Fruit fly (Drosophila melanogaster): ENCODE results near the gene lsn.

Gene lsn

dm6 chr3R:21859509-21859908 is 5.5 kb upstream of the lsn start (continued):
- peak in 1 of 3 experiments; percentile 46 for TF ChIP-seq Stat92E (GFP tag; optimal IDR thresholded peaks at IDR 0.05)
- TF ChIP-seq esg (GFP tag; conservative IDR thresholded peaks at IDR 0.05) = no peak; the same call in 1 of the 2 replicates
- no peak for TF ChIP-seq peb (GFP tag; IDR thresholded peaks at IDR 0.05)
- peak; percentile 52 for TF ChIP-seq dmrt99B (tag; optimal IDR thresholded peaks at IDR 0.05)
- no peak for TF ChIP-seq CG10274 (GFP tag; optimal IDR thresholded peaks at IDR 0.05)
- TF ChIP-seq CG13624 (GFP tag; optimal IDR thresholded peaks at IDR 0.05) = no peak
- TF ChIP-seq crol (GFP tag; IDR thresholded peaks at IDR 0.05) = 0 out of 2 replicates have a peak, but pooled peaks have one; percentile 17
- no peak for TF ChIP-seq CG6272 (GFP tag; IDR thresholded peaks at IDR 0.05)
- no peak for TF ChIP-seq Myb (GFP tag; optimal IDR thresholded peaks at IDR 0.05)
- no peak for TF ChIP-seq CG8281 (tag; optimal IDR thresholded peaks at IDR 0.05)
- TF ChIP-seq eve (GFP tag; optimal IDR thresholded peaks at IDR 0.05) = peak in 1 of 2 experiments; percentile 70
- TF ChIP-seq hkb (optimal IDR thresholded peaks at IDR 0.05) = no peak
- peak; percentile 53; the same call in 1 of the 2 replicates for TF ChIP-seq hkb (GFP tag; IDR thresholded peaks at IDR 0.05)
- TF ChIP-seq Asciz (GFP tag; optimal IDR thresholded peaks at IDR 0.05) = peak; percentile 46
- TF ChIP-seq dati (GFP tag; IDR thresholded peaks at IDR 0.05) = no peak
- no peak for TF ChIP-seq Rfx (GFP tag; IDR thresholded peaks at IDR 0.05)
- TF ChIP-seq sima (GFP tag; optimal IDR thresholded peaks at IDR 0.05) = no peak
- 0 out of 3 replicates have a peak, but pooled peaks have one; percentile 37 for TF ChIP-seq gce (GFP tag; IDR thresholded peaks at IDR 0.05)
- TF ChIP-seq CG12744 (GFP tag; optimal IDR thresholded peaks at IDR 0.05) = no peak
- TF ChIP-seq Opbp (GFP tag; IDR thresholded peaks at IDR 0.05; ENCODE audit: partially characterized antibody) = no peak
- no peak for TF ChIP-seq Mrtf (GFP tag; IDR thresholded peaks at IDR 0.05)
- TF ChIP-seq Bteb2 (GFP tag; optimal IDR thresholded peaks at IDR 0.05) = no peak
- TF ChIP-seq org-1 (GFP tag; optimal IDR thresholded peaks at IDR 0.05) = peak; percentile 2
- no peak for TF ChIP-seq bigmax (GFP tag; optimal IDR thresholded peaks at IDR 0.05)
- no peak for TF ChIP-seq ken (GFP tag; IDR thresholded peaks at IDR 0.05)
- TF ChIP-seq CG16863 (GFP tag; optimal IDR thresholded peaks at IDR 0.05) = no peak
- peak; percentile 30 for TF ChIP-seq CG7556 (GFP tag; optimal IDR thresholded peaks at IDR 0.05)
- peak; percentile 36 for TF ChIP-seq CG10959 (GFP tag; IDR thresholded peaks at IDR 0.05)
- no peak for TF ChIP-seq CG7987 (GFP tag; optimal IDR thresholded peaks at IDR 0.05)
- TF ChIP-seq ttk (GFP tag; IDR thresholded peaks at IDR 0.05) = no peak
- TF ChIP-seq CG11085 (GFP tag; IDR thresholded peaks at IDR 0.05) = no peak
- TF ChIP-seq ap (GFP tag; IDR thresholded peaks at IDR 0.05) = no peak
- no peak for TF ChIP-seq rib (GFP tag; IDR thresholded peaks at IDR 0.05)
- TF ChIP-seq CG14710 (tag; optimal IDR thresholded peaks at IDR 0.05) = peak; percentile 53
- TF ChIP-seq ATbp (GFP tag; optimal IDR thresholded peaks at IDR 0.05) = peak; percentile 64
- TF ChIP-seq lola (GFP tag; optimal IDR thresholded peaks at IDR 0.05) = peak in 1 of 3 experiments; percentile 75
- peak in 1 of 2 experiments; percentile 13 for TF ChIP-seq Hr78 (GFP tag; optimal IDR thresholded peaks at IDR 0.05)
- peak; percentile 51 for TF ChIP-seq Chrac-16 (GFP tag; optimal IDR thresholded peaks at IDR 0.05)
- no peak for TF ChIP-seq CG1024 (GFP tag; IDR thresholded peaks at IDR 0.05)
- no peak for TF ChIP-seq CG11695 (GFP tag; IDR thresholded peaks at IDR 0.05)
- no peak for TF ChIP-seq pfk (GFP tag; optimal IDR thresholded peaks at IDR 0.05)
- TF ChIP-seq kay (GFP tag; optimal IDR thresholded peaks at IDR 0.05) = no peak
- no peak for TF ChIP-seq jumu (GFP tag; optimal IDR thresholded peaks at IDR 0.05)
- no peak for TF ChIP-seq CG12155 (GFP tag; optimal IDR thresholded peaks at IDR 0.05)
- no peak for TF ChIP-seq seq (GFP tag; IDR thresholded peaks at IDR 0.05)
- TF ChIP-seq ase (GFP tag; IDR thresholded peaks at IDR 0.05) = no peak
- TF ChIP-seq Rx (GFP tag; IDR thresholded peaks at IDR 0.05) = no peak
- peak; percentile 93 for TF ChIP-seq corto (GFP tag; optimal IDR thresholded peaks at IDR 0.05)
- TF ChIP-seq gcm (GFP tag; optimal IDR thresholded peaks at IDR 0.05) = peak; percentile 68
- peak; percentile 41 for TF ChIP-seq CG10209 (GFP tag; optimal IDR thresholded peaks at IDR 0.05)
- TF ChIP-seq Scr (GFP tag; IDR thresholded peaks at IDR 0.05; ENCODE audit: partially characterized antibody) = no peak
